Fruit fly (Drosophila melanogaster) whole organism, embryonic: Measurements from ENCODE around the gene CG44094.

Experiments used
- Awh ChIP-seq: fragments of 200-800 bp; sonication (Bioruptor generic); IDR thresholded peaks from 2 replicates; pipeline ENCODE4, ENCODE4 v1.3.6; 2022; ENCODE audit warnings: missing biosample characterization, missing genetic modification characterization
- Bgb ChIP-seq: fragments of 200-800 bp; sonication (Bioruptor generic); IDR thresholded peaks from 2 replicates; pipeline ENCODE4 v1.3.6; 2022; ENCODE audit warnings: missing biosample characterization, missing genetic modification characterization; ENCODE audit not compliant: partially characterized antibody
- CG10267 ChIP-seq: fragments of 200-800 bp; sonication (Bioruptor generic); optimal IDR thresholded peaks from 2 replicates; lab custom pipeline; 2018; ENCODE audit warnings: missing biosample characterization, mild to moderate bottlenecking, missing genetic modification characterization, moderate library complexity
- CG10431 ChIP-seq: fragments of 200-800 bp; sonication (Bioruptor generic); optimal IDR thresholded peaks from 3 replicates; lab custom pipeline; 2018; ENCODE audit warnings: missing biosample characterization, mild to moderate bottlenecking, missing genetic modification characterization
- CG11085 ChIP-seq: fragments of 200-800 bp; sonication (Bioruptor generic); IDR thresholded peaks from 2 replicates; pipeline ENCODE4 v1.3.6; 2022; ENCODE audit warnings: missing biosample characterization, missing genetic modification characterization
- CG11504 ChIP-seq: fragments of 200-800 bp; sonication (Bioruptor generic); optimal IDR thresholded peaks from 3 replicates; lab custom pipeline; 2019; ENCODE audit warnings: missing biosample characterization, mild to moderate bottlenecking, missing genetic modification characterization, moderate library complexity
- CG12219 ChIP-seq: fragments of 200-800 bp; sonication (Bioruptor generic); optimal IDR thresholded peaks from 3 replicates; lab custom pipeline; 2018; ENCODE audit warnings: missing biosample characterization, mild to moderate bottlenecking, missing genetic modification characterization
- CG12769 ChIP-seq: fragments of 200-800 bp; sonication (Bioruptor generic); optimal IDR thresholded peaks from 2 replicates; lab custom pipeline; 2019; ENCODE audit warnings: missing biosample characterization, mild to moderate bottlenecking, missing genetic modification characterization, moderate library complexity
- CG13775 ChIP-seq: fragments of 200-800 bp; sonication (Bioruptor generic); optimal IDR thresholded peaks from 3 replicates; lab custom pipeline; 2017; ENCODE audit warnings: missing biosample characterization, mild to moderate bottlenecking, missing genetic modification characterization
- CG14860 ChIP-seq: fragments of 200-800 bp; sonication (Bioruptor generic); IDR thresholded peaks from 3 replicates; pipeline ENCODE4 v1.3.6; 2022; ENCODE audit warnings: missing biosample characterization, missing genetic modification characterization; ENCODE audit not compliant: partially characterized antibody
- CG1529 ChIP-seq: fragments of 200-800 bp; sonication (Bioruptor generic); optimal IDR thresholded peaks from 3 replicates; lab custom pipeline; 2018; ENCODE audit warnings: missing biosample characterization, missing genetic modification characterization
- CG16813 ChIP-seq: fragments of 200-800 bp; sonication (Bioruptor generic); IDR thresholded peaks from 3 replicates; pipeline ENCODE4 v1.3.6; 2022; ENCODE audit warnings: missing biosample characterization, missing genetic modification characterization; ENCODE audit not compliant: partially characterized antibody
- CG17829 ChIP-seq: fragments of 200-800 bp; optimal IDR thresholded peaks from 2 replicates; lab custom pipeline; 2019; ENCODE audit warnings: missing biosample characterization, mild to moderate bottlenecking, missing genetic modification characterization, moderate library complexity
- CG17912 ChIP-seq: fragments of 200-800 bp; sonication (Bioruptor generic); optimal IDR thresholded peaks from 2 replicates; lab custom pipeline; 2018; ENCODE audit warnings: missing biosample characterization, mild to moderate bottlenecking, missing genetic modification characterization
- CG18262 ChIP-seq: fragments of 200-800 bp; optimal IDR thresholded peaks from 3 replicates; lab custom pipeline; 2019; ENCODE audit warnings: missing biosample characterization, mild to moderate bottlenecking, missing genetic modification characterization, moderate library complexity
- CG18764 ChIP-seq: fragments of 200-800 bp; sonication (Bioruptor generic); optimal IDR thresholded peaks from 3 replicates; lab custom pipeline; 2016; ENCODE audit warnings: missing biosample characterization, missing genetic modification characterization
- CG32767 ChIP-seq: fragments of 200-800 bp; sonication (Bioruptor generic); IDR thresholded peaks from 2 replicates; pipeline ENCODE4 v1.3.6; 2022; ENCODE audit warnings: missing biosample characterization, missing genetic modification characterization
- CG5245 ChIP-seq: fragments of 200-800 bp; sonication (Bioruptor generic); optimal IDR thresholded peaks from 3 replicates; lab custom pipeline; 2016; ENCODE audit warnings: missing biosample characterization, missing genetic modification characterization
- CG6654 ChIP-seq: fragments of 200-800 bp; sonication (Bioruptor generic); optimal IDR thresholded peaks from 2 replicates; lab custom pipeline; 2017; ENCODE audit warnings: missing biosample characterization, mild to moderate bottlenecking, missing genetic modification characterization
- CG7357 ChIP-seq: fragments of 200-800 bp; sonication (Bioruptor generic); IDR thresholded peaks from 3 replicates; pipeline ENCODE4 v1.3.6; 2022; ENCODE audit warnings: missing biosample characterization, missing genetic modification characterization
- Deaf1 ChIP-seq: fragments of 200-800 bp; optimal IDR thresholded peaks from 3 replicates; lab custom pipeline; 2019; ENCODE audit warnings: missing biosample characterization, mild to moderate bottlenecking, missing genetic modification characterization, moderate library complexity
- Drgx ChIP-seq: fragments of 200-800 bp; sonication (Bioruptor generic); IDR thresholded peaks from 2 replicates; pipeline ENCODE4 v1.3.6; 2022; ENCODE audit warnings: missing biosample characterization, missing genetic modification characterization
- HLH54F ChIP-seq: fragments of 200-800 bp; sonication (Bioruptor generic); optimal IDR thresholded peaks from 3 replicates; lab custom pipeline; 2016; ENCODE audit warnings: missing biosample characterization, missing genetic modification characterization
- HmgZ ChIP-seq: fragments of 200-800 bp; sonication (Bioruptor generic); optimal IDR thresholded peaks from 2 replicates; lab custom pipeline; 2018; ENCODE audit warnings: missing biosample characterization, mild to moderate bottlenecking, missing genetic modification characterization
- Spps ChIP-seq: fragments of 200-800 bp; sonication (Bioruptor generic); optimal IDR thresholded peaks from 2 replicates; lab custom pipeline; 2018; ENCODE audit warnings: missing biosample characterization, mild to moderate bottlenecking, missing genetic modification characterization
- Trl ChIP-seq, 3 experiments: fragments of >200 bp in 2 of 3; fragments of 200-800 bp in 1 of 3; sonication (Bioruptor generic) in 1 of 3; optimal IDR thresholded peaks; 2 replicates in 1 of 3; 3 replicates in 2 of 3; lab custom pipeline; 2016 to 2017; ENCODE audit warnings: missing biosample characterization in 1 of 3, missing genetic modification characterization in 1 of 3
- Xbp1 ChIP-seq: fragments of 200-800 bp; sonication (Bioruptor generic); optimal IDR thresholded peaks from 3 replicates; lab custom pipeline; 2016; ENCODE audit warnings: missing biosample characterization, mild to moderate bottlenecking, missing genetic modification characterization
- cas ChIP-seq: fragments of 200-800 bp; sonication (Bioruptor generic); IDR thresholded peaks from 2 replicates; pipeline ENCODE4 v1.3.6; 2022; ENCODE audit warnings: missing biosample characterization, missing genetic modification characterization
- ci ChIP-seq: fragments of 200-800 bp; sonication (Bioruptor generic); IDR thresholded peaks from 3 replicates; pipeline ENCODE4 v1.3.6; 2022; ENCODE audit warnings: missing biosample characterization, missing genetic modification characterization
- crc ChIP-seq: fragments of 200-800 bp; sonication (Bioruptor generic); optimal IDR thresholded peaks from 2 replicates; lab custom pipeline; 2016; ENCODE audit warnings: missing biosample characterization, missing genetic modification characterization
- ewg ChIP-seq: fragments of 200-800 bp; sonication (Bioruptor generic); optimal IDR thresholded peaks from 3 replicates; lab custom pipeline; 2017; ENCODE audit warnings: mild to moderate bottlenecking, missing biosample characterization, missing genetic modification reagents, missing genetic modification characterization
- gcm2 ChIP-seq: fragments of 200-800 bp; sonication (Bioruptor generic); optimal IDR thresholded peaks from 2 replicates; lab custom pipeline; 2016; ENCODE audit warnings: missing biosample characterization, missing genetic modification characterization
- hb ChIP-seq: fragments of 200-800 bp; sonication (Bioruptor generic); IDR thresholded peaks from 3 replicates; pipeline ENCODE4 v1.3.6; 2022; ENCODE audit warnings: missing biosample characterization, missing genetic modification characterization; ENCODE audit not compliant: partially characterized antibody
- hkb ChIP-seq, 2 experiments: fragments of 200-800 bp in 1 of 2; fragments of >200 bp in 1 of 2; sonication (Bioruptor generic) in 1 of 2; IDR thresholded peaks in 1 of 2; optimal IDR thresholded peaks in 1 of 2; 2 replicates each; pipeline versions ENCODE4 v1.3.6 to Lab custom; 2017 to 2022; ENCODE audit warnings: missing biosample characterization in 1 of 2, missing genetic modification characterization in 1 of 2
- hth ChIP-seq: fragments of >200 bp; optimal IDR thresholded peaks from 2 replicates; lab custom pipeline; 2017; ENCODE audit warnings: inconsistent platforms
- inv ChIP-seq: fragments of 200-800 bp; sonication (Bioruptor generic); IDR thresholded peaks from 2 replicates; pipeline ENCODE4 v1.3.6; 2022; ENCODE audit warnings: missing biosample characterization, missing genetic modification characterization; ENCODE audit not compliant: partially characterized antibody
- odd ChIP-seq: fragments of 200-800 bp; sonication (Bioruptor generic); optimal IDR thresholded peaks from 2 replicates; lab custom pipeline; 2017; ENCODE audit warnings: missing biosample characterization, mild to moderate bottlenecking, missing genetic modification characterization
- pros ChIP-seq: fragments of 200-800 bp; sonication (Bioruptor generic); optimal IDR thresholded peaks from 3 replicates; lab custom pipeline; 2019; ENCODE audit warnings: missing biosample characterization, mild to moderate bottlenecking, missing genetic modification characterization, moderate library complexity
- row ChIP-seq: fragments of 200-800 bp; sonication (Bioruptor generic); IDR thresholded peaks from 3 replicates; pipeline ENCODE4 v1.3.6; 2022; ENCODE audit warnings: missing biosample characterization, missing genetic modification characterization
- sens ChIP-seq: fragments of 200-800 bp; sonication (Bioruptor generic); peaks from one replicate; lab custom pipeline; 2016; ENCODE audit warnings: missing biosample characterization, missing genetic modification characterization
- sens-2 ChIP-seq: fragments of 200-800 bp; sonication (Bioruptor generic); IDR thresholded peaks from 2 replicates; pipeline ENCODE4 v1.3.6; 2022; ENCODE audit warnings: missing biosample characterization, missing genetic modification characterization
- sna ChIP-seq: fragments of 200-800 bp; sonication (Bioruptor generic); IDR thresholded peaks from 2 replicates; pipeline ENCODE4 v1.3.6; 2022; ENCODE audit warnings: missing biosample characterization, missing genetic modification characterization; ENCODE audit not compliant: partially characterized antibody
- sob ChIP-seq: fragments of 200-800 bp; sonication (Bioruptor generic); IDR thresholded peaks from 2 replicates; pipeline ENCODE4 v1.3.6; 2022; ENCODE audit warnings: missing biosample characterization, missing genetic modification characterization
- tll ChIP-seq, 2 experiments: fragments of 200-800 bp in 1 of 2; fragments of >200 bp in 1 of 2; sonication (Bioruptor generic) in 1 of 2; optimal IDR thresholded peaks; 2 replicates each; lab custom pipeline; 2017 to 2019; ENCODE audit warnings: missing biosample characterization in 2 of 2, missing genetic modification characterization in 2 of 2, mild to moderate bottlenecking in 1 of 2, moderate library complexity in 1 of 2
- tna ChIP-seq: fragments of 200-800 bp; sonication (Bioruptor generic); IDR thresholded peaks from 2 replicates; pipeline ENCODE4 v1.3.6; 2022; ENCODE audit warnings: missing biosample characterization, missing genetic modification characterization; ENCODE audit not compliant: partially characterized antibody
- toy ChIP-seq: fragments of 200-800 bp; sonication (Bioruptor generic); IDR thresholded peaks from 2 replicates; pipeline ENCODE4 v1.3.6; 2022; ENCODE audit warnings: missing biosample characterization, missing genetic modification characterization
- zfh1 ChIP-seq: fragments of 200-800 bp; sonication (Bioruptor generic); IDR thresholded peaks from 3 replicates; pipeline ENCODE4 v1.3.6; 2022; ENCODE audit warnings: missing biosample characterization, missing genetic modification characterization

The CG44094 gene

DNA sequence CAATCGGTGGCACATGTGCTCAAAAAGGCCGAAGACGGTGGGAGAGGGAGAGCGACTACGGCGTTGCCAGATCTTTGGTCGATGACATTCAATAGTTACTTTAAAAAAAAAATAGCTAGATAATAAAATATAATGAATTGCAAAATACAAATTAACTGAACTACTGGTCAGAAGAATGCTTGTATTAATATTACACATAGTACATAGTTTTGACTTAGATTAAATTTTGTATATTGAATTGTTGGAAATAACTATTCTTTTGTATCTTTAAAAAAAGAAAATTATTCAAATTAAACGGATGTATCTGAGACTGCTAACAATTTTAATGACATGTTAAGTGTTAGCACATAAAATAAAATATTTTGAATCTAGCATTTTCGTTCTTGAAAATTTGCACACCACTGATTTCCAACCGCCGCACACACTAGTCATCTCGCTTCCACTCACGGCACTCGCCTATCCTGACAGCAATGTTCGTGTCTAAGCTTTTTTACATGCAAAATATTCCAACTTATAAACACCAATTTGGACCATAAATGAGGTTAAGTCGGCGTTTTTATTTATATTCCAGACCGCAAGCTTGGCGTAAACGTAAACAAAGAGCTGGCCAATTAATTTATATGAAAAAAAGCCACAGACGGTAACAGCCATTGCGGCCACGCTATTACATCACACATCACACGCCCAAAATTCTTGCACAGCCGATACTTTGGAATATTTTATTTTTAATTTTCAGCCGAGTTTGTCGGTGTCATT lies 1.3 kb downstream of the CG44094 start (continued):
- TF ChIP-seq CG17829 (tag; lab: Kevin White, UChicago) (peak; percentile 69), row (GFP tag; lab: Robert Waterston, UW) (peak; percentile 80), ewg (GFP tag; lab: Kevin White, UChicago) (peak; percentile 52), cas (GFP tag; lab: Robert Waterston, UW) (no peak), gcm2 (GFP tag; lab: Kevin White, UChicago) (peak; percentile 36), hb (no peak), sens (GFP tag; lab: Kevin White, UChicago) (peak; percentile 82), HLH54F (GFP tag; lab: Kevin White, UChicago) (peak; percentile 52), HmgZ (tag; lab: Kevin White, UChicago) (peak; percentile 32), CG10267 (tag; lab: Kevin White, UChicago) (peak; percentile 78), CG18764 (GFP tag; lab: Kevin White, UChicago) (peak; percentile 66), Bgb (GFP tag; lab: Robert Waterston, UW) (no peak), CG13775 (GFP tag; lab: Kevin White, UChicago) (peak; percentile 79), crc (peak; percentile 7), sob (GFP tag; lab: Robert Waterston, UW) (peak; percentile 50; the same call in 1 of the 2 replicates), tll (GFP tag; optimal IDR thresholded peaks at IDR 0.05; lab: Kevin White, UChicago) (peak in 1 of 2 experiments; percentile 12), sna (no peak), CG12219 (GFP tag; lab: Kevin White, UChicago) (peak; percentile 44), ci (peak; percentile 41; the same call in 2 of the 3 replicates), CG17912 (no peak), hth (lab: Kevin White, UChicago) (no peak), odd (GFP tag; lab: Kevin White, UChicago) (peak; percentile 49), hkb (optimal IDR thresholded peaks at IDR 0.05; lab: Kevin White, UChicago) (no peak), hkb (GFP tag; IDR thresholded peaks at IDR 0.05; lab: Robert Waterston, UW) (no peak), pros (no peak), inv (no peak), CG32767 (GFP tag; lab: Robert Waterston, UW) (peak; percentile 48; the same call in 1 of the 2 replicates), tna (GFP tag; lab: Robert Waterston, UW) (no peak), CG5245 (GFP tag; lab: Kevin White, UChicago) (peak; percentile 14), Spps (tag; lab: Kevin White, UChicago) (peak; percentile 20), zfh1 (GFP tag; lab: Robert Waterston, UW) (peak; percentile 53; the same call in 2 of the 3 replicates), CG6654 (GFP tag; lab: Kevin White, UChicago) (peak; percentile 33), CG7357 (GFP tag; lab: Robert Waterston, UW) (peak; percentile 56; the same call in 2 of the 3 replicates), CG12769 (no peak), Xbp1 (GFP tag; lab: Kevin White, UChicago) (peak; percentile 81), CG11085 (GFP tag; lab: Robert Waterston, UW) (peak; percentile 43; the same call in 1 of the 2 replicates), Trl (optimal IDR thresholded peaks at IDR 0.05; lab: Kevin White, UChicago) (peak; percentile 37 to 49), Trl (GFP tag; optimal IDR thresholded peaks at IDR 0.05; lab: Kevin White, UChicago) (no peak), CG18262 (peak; percentile 77), CG10431 (GFP tag; lab: Kevin White, UChicago) (no peak), CG14860 (GFP tag; lab: Robert Waterston, UW) (no peak), toy (no peak), CG16813 (GFP tag; lab: Robert Waterston, UW) (no peak), CG11504 (peak; percentile 85), Drgx (GFP tag; lab: Robert Waterston, UW) (peak; percentile 38), sens-2 (0 out of 2 replicates have a peak, but pooled peaks have one; percentile 16), Awh (GFP tag; lab: Robert Waterston, UW) (no peak), Deaf1 (tag; lab: Kevin White, UChicago) (peak; percentile 56), CG1529 (GFP tag; lab: Kevin White, UChicago) (peak; percentile 44)
